Worm (Caenorhabditis elegans) whole organism, early embryonic: ENCODE measurements around the gene sra-7.

Source experiments
- B0310.2 ChIP-seq: sonication (generic microtip); optimal IDR thresholded peaks from 2 replicates; lab custom pipeline; 2016; ENCODE audit warnings: mild to moderate bottlenecking, missing genetic modification characterization, missing compliant biosample characterization
- F13C5.2 ChIP-seq: sonication (generic microtip); optimal IDR thresholded peaks from 2 replicates; lab custom pipeline; 2017; ENCODE audit warnings: mild to moderate bottlenecking, missing genetic modification characterization, inconsistent platforms, missing compliant biosample characterization
- aly-1 ChIP-seq: sonication (generic microtip); optimal IDR thresholded peaks from 2 replicates; lab custom pipeline; 2016; ENCODE audit warnings: missing genetic modification characterization, missing compliant biosample characterization
- ama-1 ChIP-seq: fragments of 150-350 bp; optimal IDR thresholded peaks from 2 replicates; lab custom pipeline; 2014
- ceh-13 ChIP-seq: fragments of 200-800 bp; sonication (Bioruptor generic); optimal IDR thresholded peaks from 2 replicates; lab custom pipeline; 2018; ENCODE audit warnings: mild to moderate bottlenecking, missing genetic modification characterization, missing compliant biosample characterization
- ets-7 ChIP-seq: sonication (generic microtip); optimal IDR thresholded peaks from 2 replicates; lab custom pipeline; 2016; ENCODE audit warnings: missing genotype, missing genetic modification characterization, missing compliant biosample characterization
- flt-1 ChIP-seq: fragments of 200-800 bp; sonication (Bioruptor generic); IDR thresholded peaks from 2 replicates; pipeline ENCODE4 v1.3.6; 2022; ENCODE audit warnings: missing genetic modification characterization, missing compliant biosample characterization
- hmbx-1 ChIP-seq: sonication (generic microtip); optimal IDR thresholded peaks from 2 replicates; lab custom pipeline; 2016; ENCODE audit warnings: mild to moderate bottlenecking, missing genetic modification characterization, missing compliant biosample characterization
- hmg-4 ChIP-seq: fragments of 200-800 bp; sonication (Bioruptor generic); optimal IDR thresholded peaks from 2 replicates; lab custom pipeline; 2018; ENCODE audit warnings: mild to moderate bottlenecking, missing genetic modification characterization, missing compliant biosample characterization
- scrt-1 ChIP-seq: fragments of 200-800 bp; sonication (Bioruptor generic); IDR thresholded peaks from 2 replicates; pipeline ENCODE4 v1.3.6; 2022; ENCODE audit warnings: missing genetic modification characterization, missing compliant biosample characterization
- tbx-11 ChIP-seq: fragments of 200-800 bp; sonication (Bioruptor generic); IDR thresholded peaks from 2 replicates; pipeline ENCODE4 v1.3.6; 2022; ENCODE audit warnings: missing genetic modification characterization, missing compliant biosample characterization
- tbx-37 ChIP-seq: fragments of 200-800 bp; sonication (Bioruptor generic); conservative IDR thresholded peaks from 2 replicates; pipeline ENCODE4 v1.3.6; 2022; ENCODE audit warnings: missing genetic modification reagents, missing genetic modification characterization, missing compliant biosample characterization
- tra-4 ChIP-seq: sonication (generic microtip); optimal IDR thresholded peaks from 2 replicates; lab custom pipeline; 2017; ENCODE audit warnings: missing genetic modification characterization, missing compliant biosample characterization

ce11 chrII:9553179-9553578 lies 8.7 kb downstream of the sra-7 start, which contains the start of gene F35H8.1:
- TF ChIP-seq tra-4 (no peak), ceh-13 (GFP tag; lab: Kevin White, UChicago) (no peak), ama-1 (no peak), B0310.2 (tag; lab: Kevin White, UChicago) (no peak), flt-1 (GFP tag; lab: Robert Waterston, UW) (no peak), tbx-37 (no peak), hmg-4 (GFP tag; lab: Kevin White, UChicago) (no peak), hmbx-1 (tag; lab: Kevin White, UChicago) (no peak), tbx-11 (GFP tag; lab: Robert Waterston, UW) (no peak), ets-7 (tag; lab: Kevin White, UChicago) (no peak), aly-1 (tag; lab: Kevin White, UChicago) (no peak), scrt-1 (GFP tag; lab: Robert Waterston, UW) (no peak), F13C5.2 (tag; lab: Kevin White, UChicago) (no peak)
